Worm (Caenorhabditis elegans): Measurements from ENCODE around the gene C44F1.1.
A peak's percentile ranks its signal among the peaks of the same experiment; 100 is the strongest.

The C44F1.1 gene

ce11 chrIII:3782853-3783252, 17.5 kb upstream of the C44F1.1 start (continued):
- TF ChIP-seq ztf-11 (tag; optimal IDR thresholded peaks at IDR 0.05): no peak
- no peak for TF ChIP-seq grh-1 (GFP tag; IDR thresholded peaks at IDR 0.05)
- no peak for TF ChIP-seq Y116A8C.19 (tag; optimal IDR thresholded peaks at IDR 0.05; ENCODE audit: borderline replicate concordance)
- no peak for TF ChIP-seq lin-39 (tag; optimal IDR thresholded peaks at IDR 0.05)
- TF ChIP-seq aha-1 (tag; optimal IDR thresholded peaks at IDR 0.05): no peak
- TF ChIP-seq ztf-4 (tag; optimal IDR thresholded peaks at IDR 0.05): no peak
- TF ChIP-seq xbp-1 (tag; optimal IDR thresholded peaks at IDR 0.05): no peak
- no peak for TF ChIP-seq zag-1 (tag; optimal IDR thresholded peaks at IDR 0.05)
- no peak for TF ChIP-seq sox-4 (tag; optimal IDR thresholded peaks at IDR 0.05)
- no peak for TF ChIP-seq tbx-2 (tag; optimal IDR thresholded peaks at IDR 0.05)
- no peak for TF ChIP-seq fkh-10 (GFP tag; optimal IDR thresholded peaks at IDR 0.05)

ce11 chrIII:3781827-3782226, 16.5 kb upstream of the C44F1.1 start:
- TF ChIP-seq snu-23 (GFP tag; optimal IDR thresholded peaks at IDR 0.05) (peak; percentile 21), fkh-10 (GFP tag; optimal IDR thresholded peaks at IDR 0.05) (no peak), nhr-76 (tag; optimal IDR thresholded peaks at IDR 0.05) (no peak), lsy-2 (tag; optimal IDR thresholded peaks at IDR 0.05) (peak; percentile 8 to 20), unc-130 (tag; optimal IDR thresholded peaks at IDR 0.05) (peak; percentile 27), egl-27 (tag; optimal IDR thresholded peaks at IDR 0.05) (no peak), rnt-1 (tag; optimal IDR thresholded peaks at IDR 0.05) (peak; percentile 66), lin-35 (GFP tag; optimal IDR thresholded peaks at IDR 0.05) (no peak), mdl-1 (tag; optimal IDR thresholded peaks at IDR 0.05) (peak in 1 of 2 experiments; percentile 46), alr-1 (tag; optimal IDR thresholded peaks at IDR 0.05; ENCODE audit: borderline replicate concordance) (no peak), ceh-90 (tag; optimal IDR thresholded peaks at IDR 0.05) (no peak), zip-4 (GFP tag; optimal IDR thresholded peaks at IDR 0.05) (no peak), ces-1 (GFP tag; optimal IDR thresholded peaks at IDR 0.05) (no peak), pqm-1 (tag; optimal IDR thresholded peaks at IDR 0.05) (no peak), lin-14 (GFP tag; optimal IDR thresholded peaks at IDR 0.05) (peak; percentile 52), nhr-71 (tag; optimal IDR thresholded peaks at IDR 0.05) (peak; percentile 58)

- no peak for TF ChIP-seq nhr-71 (tag; optimal IDR thresholded peaks at IDR 0.05)
- TF ChIP-seq nhr-85 (tag): peak; percentile 58
- no peak for TF ChIP-seq pag-3 (tag; optimal IDR thresholded peaks at IDR 0.05; ENCODE audit: borderline replicate concordance, insufficient read depth)
- TF ChIP-seq rnt-1 (tag; optimal IDR thresholded peaks at IDR 0.05): peak; percentile 2
- no peak for TF ChIP-seq egl-13 (tag; optimal IDR thresholded peaks at IDR 0.05)
- no peak for TF ChIP-seq nhr-20 (tag; optimal IDR thresholded peaks at IDR 0.05)
- TF ChIP-seq ztf-4 (tag; optimal IDR thresholded peaks at IDR 0.05): no peak
- peak; percentile 47 for TF ChIP-seq lin-14 (GFP tag; optimal IDR thresholded peaks at IDR 0.05)
- TF ChIP-seq mep-1 (tag; optimal IDR thresholded peaks at IDR 0.05): no peak
- no peak for TF ChIP-seq xbp-1 (tag; optimal IDR thresholded peaks at IDR 0.05)
- TF ChIP-seq dpl-1 (GFP tag; optimal IDR thresholded peaks at IDR 0.05): no peak
- no peak for TF ChIP-seq dsc-1 (tag; optimal IDR thresholded peaks at IDR 0.05)
- no peak for TF ChIP-seq hlh-4 (tag; optimal IDR thresholded peaks at IDR 0.05)
- no peak for TF ChIP-seq zip-4 (GFP tag; optimal IDR thresholded peaks at IDR 0.05)
- no peak for TF ChIP-seq vab-15 (tag; optimal IDR thresholded peaks at IDR 0.05)
Measured at ce11 chrIII:3774550-3774949, 9.2 kb upstream of the C44F1.1 start.

- TF ChIP-seq unc-130 (tag; optimal IDR thresholded peaks at IDR 0.05): peak; percentile 52
- TF ChIP-seq nhr-20 (tag; optimal IDR thresholded peaks at IDR 0.05): peak; percentile 57
- TF ChIP-seq fkh-8 (tag; optimal IDR thresholded peaks at IDR 0.05): peak; percentile 12
- TF ChIP-seq aly-2 (tag; optimal IDR thresholded peaks at IDR 0.05): no peak
- TF ChIP-seq rnt-1 (tag; optimal IDR thresholded peaks at IDR 0.05): peak; percentile 31
- no peak for TF ChIP-seq aha-1 (tag; optimal IDR thresholded peaks at IDR 0.05)
- no peak for TF ChIP-seq sup-37 (GFP tag; optimal IDR thresholded peaks at IDR 0.05)
- TF ChIP-seq pag-3 (tag; optimal IDR thresholded peaks at IDR 0.05; ENCODE audit: borderline replicate concordance, insufficient read depth): no peak
- TF ChIP-seq mdl-1 (tag; optimal IDR thresholded peaks at IDR 0.05): peak in 1 of 2 experiments; percentile 20
- TF ChIP-seq blmp-1 (tag; optimal IDR thresholded peaks at IDR 0.05): peak; percentile 31
- no peak for TF ChIP-seq zag-1 (tag; optimal IDR thresholded peaks at IDR 0.05)
- TF ChIP-seq tbx-2 (tag; optimal IDR thresholded peaks at IDR 0.05): peak; percentile 30
- TF ChIP-seq ztf-11 (tag; optimal IDR thresholded peaks at IDR 0.05): no peak
- peak; percentile 47 for TF ChIP-seq C16A3.4 (tag; optimal IDR thresholded peaks at IDR 0.05)
- no peak for TF ChIP-seq mef-2 (tag; optimal IDR thresholded peaks at IDR 0.05)
- TF ChIP-seq dpl-1 (GFP tag; optimal IDR thresholded peaks at IDR 0.05): peak; percentile 26 to 45 (median 28)
- TF ChIP-seq fos-1 (tag; optimal IDR thresholded peaks at IDR 0.05): peak; percentile 35
- peak; percentile 19 for TF ChIP-seq F16B12.6 (tag; optimal IDR thresholded peaks at IDR 0.05)
- no peak for TF ChIP-seq sptf-1 (tag; optimal IDR thresholded peaks at IDR 0.05)
- TF ChIP-seq alr-1 (tag; optimal IDR thresholded peaks at IDR 0.05; ENCODE audit: borderline replicate concordance): no peak
- TF ChIP-seq ceh-88 (GFP tag; IDR thresholded peaks at IDR 0.05): no peak
- TF ChIP-seq lsy-2 (tag; optimal IDR thresholded peaks at IDR 0.05): peak in 1 of 2 experiments; percentile 69
- TF ChIP-seq egl-27 (tag; optimal IDR thresholded peaks at IDR 0.05): peak; percentile 21 to 28
- TF ChIP-seq mep-1 (tag; optimal IDR thresholded peaks at IDR 0.05): peak; percentile 50
- no peak for TF ChIP-seq sox-4 (tag; optimal IDR thresholded peaks at IDR 0.05)
Measured at ce11 chrIII:3773173-3773572, 7.8 kb upstream of the C44F1.1 start, which contains the start of gene lec-4. Gene lec-4 (minus strand): TSS chrIII:3773326.

All from whole organism, L1 larva.